Worm (Caenorhabditis elegans) whole organism, L1 larva: ENCODE results near the gene W06D11.5.

ENCODE experiments used
- fos-1 ChIP-seq: fragments of 150-350 bp; optimal IDR thresholded peaks from 2 replicates; lab custom pipeline; 2014; ENCODE audit warnings: missing biosample characterization, missing genetic modification characterization
- lin-13 ChIP-seq: fragments of 150-350 bp; optimal IDR thresholded peaks from 2 replicates; lab custom pipeline; 2014; ENCODE audit warnings: missing biosample characterization, missing genetic modification reagents, missing genetic modification characterization
- nhr-28 ChIP-seq: fragments of 150-350 bp; optimal IDR thresholded peaks from 2 replicates; lab custom pipeline; 2014; ENCODE audit warnings: missing biosample characterization, missing genetic modification characterization

DNA sequence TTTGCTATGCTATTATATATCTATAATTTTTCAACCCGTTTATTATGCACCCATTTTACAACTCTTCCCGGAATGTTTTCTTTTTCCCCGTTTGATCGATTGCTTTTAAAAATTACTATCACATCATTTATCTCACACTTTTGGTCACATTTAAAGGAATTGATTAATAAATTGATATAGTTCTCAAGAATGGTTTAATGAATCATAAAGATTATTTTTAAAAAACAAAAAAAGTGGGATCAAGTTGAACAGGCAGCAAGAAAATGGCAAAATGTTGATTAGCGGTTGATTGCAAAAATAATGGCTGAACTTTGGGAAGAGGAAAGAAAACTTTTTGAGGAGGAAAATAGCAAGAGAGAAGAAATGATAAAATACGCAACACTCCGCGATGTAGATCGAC, at the start of gene W06D11.5:
- TF ChIP-seq nhr-28 (tag; lab: Kevin White, UChicago), result no peak
- no peak for TF ChIP-seq lin-13 (GFP tag; lab: Kevin White, UChicago)
- TF ChIP-seq fos-1 (tag; lab: Kevin White, UChicago), result no peak
